Worm (Caenorhabditis elegans) whole organism, L4/young adult: ENCODE measurements around the gene clec-264.
A peak's percentile ranks its signal among the peaks of the same experiment; 100 is the strongest.

Experiments
- W03F9.2 ChIP-seq: fragments of 150-350 bp; optimal IDR thresholded peaks from 2 replicates; lab custom pipeline; 2014; ENCODE audit warnings: missing biosample characterization, missing genetic modification characterization
- dao-5 ChIP-seq: sonication (generic microtip); optimal IDR thresholded peaks from 2 replicates; lab custom pipeline; 2016; ENCODE audit warnings: missing genotype, missing genetic modification characterization, moderate library complexity, missing compliant biosample characterization
- him-1 ChIP-seq: sonication (generic microtip); optimal IDR thresholded peaks from 2 replicates; lab custom pipeline; 2016; ENCODE audit warnings: missing genotype, missing genetic modification reagents, missing genetic modification characterization, missing compliant biosample characterization

ce11 chrV:20845524-20846208 lies 4.8 kb downstream of the clec-264 start, which contains the start of the genes F31D4.2 and fkb-6:
- TF ChIP-seq him-1 (tag; lab: Kevin White, UChicago) (peak; percentile 2), W03F9.2 (tag; lab: Kevin White, UChicago) (peak; percentile 76), dao-5 (tag; lab: Kevin White, UChicago) (no peak)
